Worm (Caenorhabditis elegans) whole organism, L1 larva: ENCODE results near the gene ZK1010.10.

Source experiments
- mdl-1 ChIP-seq, 2 experiments: fragments of 150-350 bp; optimal IDR thresholded peaks; 2 replicates each; lab custom pipeline; 2014 to 2017; ENCODE audit warnings: missing biosample characterization in 2 of 2, missing genetic modification characterization in 2 of 2, inconsistent platforms in 1 of 2
- pqm-1 ChIP-seq: sonication (generic microtip); optimal IDR thresholded peaks from 3 replicates; lab custom pipeline; 2017; ENCODE audit warnings: missing biosample characterization, missing genetic modification characterization

DNA sequence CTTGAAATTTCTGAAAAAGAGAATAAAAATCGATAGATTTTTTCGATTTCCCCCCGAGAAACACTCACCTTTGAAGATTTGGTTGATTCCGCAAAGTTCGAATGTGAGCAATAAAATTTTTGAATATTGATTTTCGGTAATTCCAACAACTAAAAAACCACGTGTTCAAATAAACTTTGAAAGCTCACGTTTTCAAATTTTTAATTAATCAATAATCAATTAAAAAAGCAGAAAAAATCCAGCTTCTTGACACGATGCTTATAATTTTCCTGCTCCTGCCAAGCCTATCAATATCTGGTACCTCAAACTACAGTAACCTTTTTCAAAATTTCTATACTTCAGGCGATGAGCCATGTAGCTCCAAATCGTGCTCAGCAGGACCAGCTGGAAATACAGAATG lies 14.8 kb upstream of the ZK1010.10 start, which contains the start of gene ZK1010.5:
- TF ChIP-seq mdl-1 (tag; optimal IDR thresholded peaks at IDR 0.05; lab: Kevin White, UChicago) = no peak
- TF ChIP-seq pqm-1 (tag; lab: Kevin White, UChicago) = no peak
